Worm (Caenorhabditis elegans): ENCODE data around the gene col-42.

The col-42 gene

DNA sequence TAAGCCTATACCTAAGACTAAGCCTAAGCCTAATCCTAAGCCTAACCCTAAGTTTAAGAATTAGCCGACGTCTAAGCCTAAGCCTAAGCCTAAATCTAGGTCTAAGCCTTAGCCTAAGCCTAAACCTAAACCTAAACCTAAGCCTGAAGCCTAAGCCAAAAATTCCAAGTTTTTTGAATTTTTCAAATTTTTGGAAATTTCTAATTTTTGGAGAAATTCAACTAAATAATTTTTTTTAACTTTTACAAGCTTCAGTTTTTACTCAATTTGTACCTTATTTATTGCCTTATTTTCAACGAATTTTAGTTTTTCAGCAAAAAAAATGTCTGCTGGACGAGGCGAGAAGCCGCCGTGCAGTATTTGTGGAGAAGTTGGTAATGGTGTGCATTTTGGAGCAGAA, 22.0 kb upstream of the col-42 start, which contains the start of gene nhr-70:
Gene nhr-70, plus strand, starts transcription at position 301 of the 400 bp plus-strand sequence.
- TF ChIP-seq nhr-77 (tag; optimal IDR thresholded peaks at IDR 0.05) = no peak
- TF ChIP-seq mab-5 (tag; optimal IDR thresholded peaks at IDR 0.05) = no peak
- no peak for TF ChIP-seq snpc-4 (tag; optimal IDR thresholded peaks at IDR 0.05)
- TF ChIP-seq egl-27 (tag; optimal IDR thresholded peaks at IDR 0.05) = no peak
- no peak for TF ChIP-seq nhr-6 (tag; optimal IDR thresholded peaks at IDR 0.05)

DNA sequence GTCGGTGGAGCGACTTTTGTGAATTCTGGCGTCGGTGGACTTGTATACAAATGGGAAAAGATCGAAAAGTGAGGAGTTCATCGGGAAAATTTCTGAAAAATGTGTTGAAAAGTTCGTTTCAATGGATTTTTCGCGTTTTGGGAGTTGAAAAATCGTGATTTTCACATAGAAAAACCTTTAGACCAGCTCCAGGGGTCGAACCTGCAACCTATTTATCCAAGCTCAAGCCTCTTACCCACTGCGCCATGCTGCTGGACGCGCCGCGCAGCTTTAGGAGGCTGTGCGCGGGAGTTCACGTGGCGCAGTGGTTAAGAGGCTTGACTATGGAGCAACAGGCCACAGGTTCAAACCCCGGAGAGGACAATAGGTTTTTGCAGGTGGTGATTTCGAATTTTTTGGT, 15.8 kb upstream of the col-42 start, which contains the start of gene Y69H2.1:
Gene Y69H2.1, minus strand, starts transcription at position 101 of the 400 bp plus-strand sequence.
- TF ChIP-seq nhr-77 (tag; optimal IDR thresholded peaks at IDR 0.05) (no peak), lsy-2 (tag; optimal IDR thresholded peaks at IDR 0.05) (no peak), unc-62 (GFP tag; optimal IDR thresholded peaks at IDR 0.05) (no peak), zag-1 (tag; optimal IDR thresholded peaks at IDR 0.05) (no peak)

ce11 chrV:18626764-18627163, 11.5 kb upstream of the col-42 start, which contains the start of gene Y69H2.15:
Y69H2.15 (minus strand) TSS chrV:18626864.
- TF ChIP-seq nhr-129 (tag; optimal IDR thresholded peaks at IDR 0.05) = no peak
- TF ChIP-seq nhr-11 (tag; optimal IDR thresholded peaks at IDR 0.05) = no peak
- no peak for TF ChIP-seq C34F6.9 (tag; optimal IDR thresholded peaks at IDR 0.05)
- no peak for TF ChIP-seq nhr-10 (tag; optimal IDR thresholded peaks at IDR 0.05)
- no peak for TF ChIP-seq peb-1 (tag; optimal IDR thresholded peaks at IDR 0.05)
- TF ChIP-seq sma-9 (GFP tag; optimal IDR thresholded peaks at IDR 0.05) = no peak
- no peak for TF ChIP-seq sma-9 (tag; optimal IDR thresholded peaks at IDR 0.05)
- TF ChIP-seq nhr-25 (tag; optimal IDR thresholded peaks at IDR 0.05) = no peak
- TF ChIP-seq aly-2 (tag; optimal IDR thresholded peaks at IDR 0.05) = no peak
- no peak for TF ChIP-seq nhr-21 (tag; optimal IDR thresholded peaks at IDR 0.05)
- TF ChIP-seq nhr-77 (tag; optimal IDR thresholded peaks at IDR 0.05) = no peak
- TF ChIP-seq R02D3.7 (tag; optimal IDR thresholded peaks at IDR 0.05) = no peak
- TF ChIP-seq ceh-82 (tag; optimal IDR thresholded peaks at IDR 0.05) = no peak

- TF ChIP-seq aly-2 (tag; optimal IDR thresholded peaks at IDR 0.05) = no peak
- peak; percentile 23 for TF ChIP-seq C34F6.9 (tag; optimal IDR thresholded peaks at IDR 0.05)
Measured at ce11 chrV:18627445-18627844, 10.8 kb upstream of the col-42 start.

DNA sequence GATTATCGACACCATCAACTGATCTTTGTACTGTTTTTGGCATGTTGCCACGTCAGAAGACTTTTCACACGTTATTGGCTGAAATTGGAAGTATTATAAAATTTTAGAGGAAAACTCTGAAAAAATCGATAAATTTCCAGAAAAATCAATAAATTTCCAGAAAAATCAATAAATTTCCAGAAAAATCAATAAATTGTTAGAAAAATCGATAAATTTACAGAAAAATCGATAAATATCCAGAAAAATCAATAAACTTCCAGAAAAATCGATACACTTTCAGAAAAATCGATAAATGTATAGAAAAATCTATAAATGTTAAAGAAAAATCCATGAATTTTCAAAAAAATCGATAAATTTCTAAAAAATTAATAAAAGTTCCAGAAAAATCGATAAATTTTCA, 9.4 kb upstream of the col-42 start:
- no peak for TF ChIP-seq nhr-237 (tag; optimal IDR thresholded peaks at IDR 0.05)
- no peak for TF ChIP-seq lsy-2 (tag; optimal IDR thresholded peaks at IDR 0.05)
- TF ChIP-seq mdl-1 (tag; optimal IDR thresholded peaks at IDR 0.05) = no peak
- TF ChIP-seq snpc-4 (tag; optimal IDR thresholded peaks at IDR 0.05) = no peak
- no peak for TF ChIP-seq nhr-11 (tag; optimal IDR thresholded peaks at IDR 0.05)
- no peak for TF ChIP-seq elt-1 (tag; optimal IDR thresholded peaks at IDR 0.05)
- no peak for TF ChIP-seq lin-11 (tag; optimal IDR thresholded peaks at IDR 0.05)
- TF ChIP-seq unc-62 (GFP tag; optimal IDR thresholded peaks at IDR 0.05) = no peak
- no peak for TF ChIP-seq sem-4 (tag; optimal IDR thresholded peaks at IDR 0.05)
- TF ChIP-seq nhr-25 (tag; optimal IDR thresholded peaks at IDR 0.05) = no peak
- TF ChIP-seq mab-5 (tag; optimal IDR thresholded peaks at IDR 0.05) = no peak
- TF ChIP-seq C34F6.9 (tag; optimal IDR thresholded peaks at IDR 0.05) = no peak
- no peak for TF ChIP-seq blmp-1 (tag; optimal IDR thresholded peaks at IDR 0.05; ENCODE audit: insufficient read depth)
- no peak for TF ChIP-seq unc-39 (tag; optimal IDR thresholded peaks at IDR 0.05)
- no peak for TF ChIP-seq unc-55 (GFP tag; optimal IDR thresholded peaks at IDR 0.05)
- no peak for TF ChIP-seq ztf-1 (GFP tag; conservative IDR thresholded peaks at IDR 0.05)
- TF ChIP-seq fos-1 (tag; optimal IDR thresholded peaks at IDR 0.05) = no peak
- no peak for TF ChIP-seq nhr-23 (tag; optimal IDR thresholded peaks at IDR 0.05)
- no peak for TF ChIP-seq ceh-82 (tag; optimal IDR thresholded peaks at IDR 0.05)

DNA sequence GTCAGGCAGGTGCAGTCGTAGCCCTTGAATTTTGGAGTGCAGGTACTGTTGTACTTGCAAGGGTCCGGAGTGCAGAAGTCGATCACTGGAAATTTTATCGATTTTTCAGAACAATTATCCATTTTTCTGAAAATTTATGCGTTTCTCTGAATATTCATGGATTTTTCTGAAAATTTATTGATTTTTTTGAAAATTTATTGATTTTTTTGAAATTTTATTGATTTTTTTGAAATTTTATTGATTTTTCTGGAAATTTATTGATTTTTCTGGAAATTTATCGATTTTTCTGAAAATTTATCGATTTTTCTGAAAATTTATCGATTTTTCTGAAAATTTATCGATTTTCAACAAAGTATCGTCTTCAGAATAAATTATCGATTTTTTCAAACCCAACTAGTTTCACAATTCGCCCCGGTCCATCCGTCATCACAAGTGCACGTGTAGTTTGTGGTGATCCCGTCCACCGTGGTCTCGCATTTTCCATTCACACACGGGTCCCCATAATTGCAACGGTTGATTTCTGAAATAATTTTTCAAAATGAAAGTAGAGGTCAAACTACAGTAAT, 6.2 kb upstream of the col-42 start:
- TF ChIP-seq lin-13 (GFP tag; optimal IDR thresholded peaks at IDR 0.05) (no peak), nhr-6 (tag; optimal IDR thresholded peaks at IDR 0.05) (no peak), nhr-21 (tag; optimal IDR thresholded peaks at IDR 0.05) (no peak), unc-55 (GFP tag; optimal IDR thresholded peaks at IDR 0.05) (no peak), elt-1 (tag; optimal IDR thresholded peaks at IDR 0.05) (no peak), R02D3.7 (tag; optimal IDR thresholded peaks at IDR 0.05) (no peak), blmp-1 (tag; optimal IDR thresholded peaks at IDR 0.05; ENCODE audit: insufficient read depth) (no peak), snpc-4 (tag; optimal IDR thresholded peaks at IDR 0.05) (no peak), mbf-1 (tag; optimal IDR thresholded peaks at IDR 0.05) (no peak), nhr-12 (tag; optimal IDR thresholded peaks at IDR 0.05) (no peak), egl-27 (tag; optimal IDR thresholded peaks at IDR 0.05) (no peak), mab-5 (tag; optimal IDR thresholded peaks at IDR 0.05) (no peak), ceh-16 (tag; optimal IDR thresholded peaks at IDR 0.05) (no peak)
